Worm (Caenorhabditis elegans) whole organism, L2 larva: ENCODE results near the gene T04B8.5.

Experiments
- F13H6.1 ChIP-seq: sonication (generic microtip); optimal IDR thresholded peaks from 2 replicates; lab custom pipeline; 2016; ENCODE audit warnings: missing genetic modification characterization, missing compliant biosample characterization
- R02D3.7 ChIP-seq: fragments of 150-350 bp; optimal IDR thresholded peaks from 2 replicates; lab custom pipeline; 2014; ENCODE audit warnings: missing biosample characterization, missing genetic modification characterization
- ZK546.5 ChIP-seq: sonication (generic microtip); optimal IDR thresholded peaks from 2 replicates; lab custom pipeline; 2017; ENCODE audit warnings: missing biosample characterization, missing genetic modification characterization
- ama-1 ChIP-seq: fragments of 150-350 bp; optimal IDR thresholded peaks from 2 replicates; lab custom pipeline; 2018; ENCODE audit warnings: inconsistent platforms
- blmp-1 ChIP-seq: sonication (generic microtip); optimal IDR thresholded peaks from 2 replicates; lab custom pipeline; 2017; ENCODE audit warnings: missing genetic modification characterization, mild to moderate bottlenecking, missing compliant biosample characterization, antibody characterized with exemption, moderate library complexity; ENCODE audit not compliant: insufficient read depth
- ceh-16 ChIP-seq: fragments of 150-350 bp; optimal IDR thresholded peaks from 2 replicates; lab custom pipeline; 2014; ENCODE audit warnings: missing biosample characterization, missing genetic modification characterization
- ceh-82 ChIP-seq: fragments of 150-350 bp; optimal IDR thresholded peaks from 2 replicates; lab custom pipeline; 2014; ENCODE audit warnings: missing biosample characterization, missing genetic modification characterization
- crh-2 ChIP-seq: sonication (generic microtip); optimal IDR thresholded peaks from 2 replicates; lab custom pipeline; 2017; ENCODE audit warnings: missing biosample characterization, missing genetic modification characterization
- dmd-4 ChIP-seq: sonication (generic microtip); optimal IDR thresholded peaks from 2 replicates; lab custom pipeline; 2017; ENCODE audit warnings: missing biosample characterization, missing genetic modification characterization
- elt-1 ChIP-seq: fragments of 150-350 bp; optimal IDR thresholded peaks from 2 replicates; lab custom pipeline; 2014; ENCODE audit warnings: missing biosample characterization, missing genetic modification characterization
- elt-3 ChIP-seq: sonication (generic microtip); optimal IDR thresholded peaks from 2 replicates; lab custom pipeline; 2017; ENCODE audit warnings: missing biosample characterization, missing genetic modification characterization
- fos-1 ChIP-seq: fragments of 150-350 bp; optimal IDR thresholded peaks from 2 replicates; lab custom pipeline; 2014; ENCODE audit warnings: missing biosample characterization, missing genetic modification characterization
- lin-13 ChIP-seq: fragments of 150-350 bp; optimal IDR thresholded peaks from 2 replicates; lab custom pipeline; 2014; ENCODE audit warnings: missing biosample characterization, missing genetic modification reagents, missing genetic modification characterization
- lin-39 ChIP-seq: fragments of 150-350 bp; optimal IDR thresholded peaks from 2 replicates; lab custom pipeline; 2014; ENCODE audit warnings: missing biosample characterization, missing genetic modification reagents, missing genetic modification characterization
- mab-5 ChIP-seq: fragments of 150-350 bp; optimal IDR thresholded peaks from 2 replicates; lab custom pipeline; 2014; ENCODE audit warnings: missing biosample characterization, missing genetic modification characterization
- nhr-10 ChIP-seq: sonication (generic microtip); optimal IDR thresholded peaks from 2 replicates; lab custom pipeline; 2017; ENCODE audit warnings: missing biosample characterization, missing genetic modification characterization
- nhr-11 ChIP-seq: fragments of 150-350 bp; optimal IDR thresholded peaks from 2 replicates; lab custom pipeline; 2014; ENCODE audit warnings: missing biosample characterization, missing genetic modification characterization
- nhr-12 ChIP-seq: fragments of 150-350 bp; optimal IDR thresholded peaks from 2 replicates; lab custom pipeline; 2014; ENCODE audit warnings: missing biosample characterization, missing genetic modification characterization
- nhr-129 ChIP-seq: fragments of 150-350 bp; optimal IDR thresholded peaks from 2 replicates; lab custom pipeline; 2014; ENCODE audit warnings: missing biosample characterization, missing genetic modification characterization
- nhr-21 ChIP-seq: fragments of 150-350 bp; optimal IDR thresholded peaks from 2 replicates; lab custom pipeline; 2014; ENCODE audit warnings: missing biosample characterization, missing genetic modification characterization
- nhr-23 ChIP-seq: fragments of 150-350 bp; optimal IDR thresholded peaks from 2 replicates; lab custom pipeline; 2014; ENCODE audit warnings: missing biosample characterization, missing genetic modification reagents, missing genetic modification characterization
- nhr-237 ChIP-seq: fragments of 150-350 bp; optimal IDR thresholded peaks from 2 replicates; lab custom pipeline; 2014; ENCODE audit warnings: missing biosample characterization, missing genetic modification characterization
- nhr-6 ChIP-seq: fragments of 150-350 bp; optimal IDR thresholded peaks from 2 replicates; lab custom pipeline; 2014; ENCODE audit warnings: missing biosample characterization, missing genetic modification characterization
- nhr-77 ChIP-seq: fragments of 150-350 bp; optimal IDR thresholded peaks from 2 replicates; lab custom pipeline; 2014; ENCODE audit warnings: missing biosample characterization, missing genetic modification characterization
- peb-1 ChIP-seq: fragments of 150-350 bp; optimal IDR thresholded peaks from 2 replicates; lab custom pipeline; 2014; ENCODE audit warnings: missing biosample characterization, missing genetic modification characterization
- sma-3 ChIP-seq: sonication (generic microtip); optimal IDR thresholded peaks from 2 replicates; lab custom pipeline; 2016; ENCODE audit warnings: missing genetic modification reagents, missing genetic modification characterization, missing compliant biosample characterization
- sma-9 ChIP-seq, 2 experiments: fragments of 150-350 bp in 1 of 2; sonication (generic microtip) in 1 of 2; optimal IDR thresholded peaks; 2 replicates each; lab custom pipeline; 2014 to 2016; ENCODE audit warnings: missing genetic modification characterization in 2 of 2, mild to moderate bottlenecking in 1 of 2, missing biosample characterization in 1 of 2, missing compliant biosample characterization in 1 of 2, missing genetic modification reagents in 1 of 2, moderate library complexity in 1 of 2
- snpc-4 ChIP-seq: fragments of 150-350 bp; optimal IDR thresholded peaks from 2 replicates; lab custom pipeline; 2014; ENCODE audit warnings: missing biosample characterization, missing genetic modification characterization
- unc-39 ChIP-seq: fragments of 150-350 bp; optimal IDR thresholded peaks from 2 replicates; lab custom pipeline; 2014; ENCODE audit warnings: missing biosample characterization, missing genetic modification characterization
- unc-62 ChIP-seq: fragments of 150-350 bp; optimal IDR thresholded peaks from 2 replicates; lab custom pipeline; 2014; ENCODE audit warnings: missing biosample characterization, missing genetic modification reagents, missing genetic modification characterization
- zag-1 ChIP-seq: fragments of 150-350 bp; optimal IDR thresholded peaks from 2 replicates; lab custom pipeline; 2014; ENCODE audit warnings: missing biosample characterization, missing genetic modification characterization
- ztf-1 ChIP-seq: fragments of 200-800 bp; sonication (Bioruptor generic); conservative IDR thresholded peaks from 2 replicates; pipeline ENCODE4 v1.3.6; 2022; ENCODE audit warnings: missing genetic modification characterization, missing compliant biosample characterization
- ztf-4 ChIP-seq: fragments of 150-350 bp; optimal IDR thresholded peaks from 2 replicates; lab custom pipeline; 2014; ENCODE audit warnings: missing biosample characterization, missing genetic modification characterization

Gene T04B8.5

ce11 chrII:577632-578031 is 46.7 kb downstream of the T04B8.5 start, which contains the start of gene W08F4.7:
W08F4.7 (minus strand) TSS chrII:577732.
- TF ChIP-seq blmp-1 (tag; lab: Kevin White, UChicago): no peak
- TF ChIP-seq elt-1 (tag; lab: Kevin White, UChicago): no peak
- no peak for TF ChIP-seq dmd-4 (tag; lab: Kevin White, UChicago)
- no peak for TF ChIP-seq ama-1 (lab: Kevin White, UChicago)
- TF ChIP-seq nhr-237 (tag; lab: Kevin White, UChicago): no peak
- no peak for TF ChIP-seq sma-9 (GFP tag; optimal IDR thresholded peaks at IDR 0.05; lab: Kevin White, UChicago)
- TF ChIP-seq sma-9 (tag; optimal IDR thresholded peaks at IDR 0.05; lab: Kevin White, UChicago): no peak
- no peak for TF ChIP-seq unc-39 (tag; lab: Kevin White, UChicago)
- TF ChIP-seq F13H6.1 (tag; lab: Kevin White, UChicago): no peak
- no peak for TF ChIP-seq unc-62 (GFP tag; lab: Kevin White, UChicago)
- TF ChIP-seq nhr-77 (tag; lab: Kevin White, UChicago): no peak
- TF ChIP-seq lin-13 (GFP tag; lab: Kevin White, UChicago): no peak
- TF ChIP-seq, all 48 proteins: peak for 0

- TF ChIP-seq crh-2 (no peak), ztf-1 (GFP tag; lab: Robert Waterston, UW) (no peak), ZK546.5 (tag; lab: Kevin White, UChicago) (no peak), mab-5 (no peak), ztf-4 (tag; lab: Kevin White, UChicago) (no peak), lin-13 (GFP tag; lab: Kevin White, UChicago) (no peak), nhr-21 (no peak), F13H6.1 (tag; lab: Kevin White, UChicago) (no peak), nhr-11 (tag; lab: Kevin White, UChicago) (no peak), nhr-10 (tag; lab: Kevin White, UChicago) (no peak), elt-3 (no peak), nhr-77 (tag; lab: Kevin White, UChicago) (no peak)
Measured at ce11 chrII:574064-574463, 50.3 kb downstream of the T04B8.5 start.

- TF ChIP-seq nhr-23 (tag; lab: Kevin White, UChicago): no peak
- TF ChIP-seq nhr-77 (tag; lab: Kevin White, UChicago): no peak
- TF ChIP-seq lin-39 (tag; lab: Kevin White, UChicago): no peak
- TF ChIP-seq peb-1 (tag; lab: Kevin White, UChicago): no peak
- no peak for TF ChIP-seq sma-3 (GFP tag; lab: Kevin White, UChicago)
- no peak for TF ChIP-seq nhr-12 (tag; lab: Kevin White, UChicago)
- TF ChIP-seq nhr-129 (tag; lab: Kevin White, UChicago): no peak
- no peak for TF ChIP-seq elt-1 (tag; lab: Kevin White, UChicago)
- TF ChIP-seq ceh-16 (tag; lab: Kevin White, UChicago): no peak
- no peak for TF ChIP-seq fos-1 (tag; lab: Kevin White, UChicago)
- no peak for TF ChIP-seq lin-13 (GFP tag; lab: Kevin White, UChicago)
- TF ChIP-seq R02D3.7 (tag; lab: Kevin White, UChicago): no peak
- no peak for TF ChIP-seq nhr-6 (tag; lab: Kevin White, UChicago)
- no peak for TF ChIP-seq zag-1 (tag; lab: Kevin White, UChicago)
- TF ChIP-seq ceh-82: no peak
- TF ChIP-seq, all 48 proteins: peak for 0
Measured at ce11 chrII:572010-572409, 52.3 kb downstream of the T04B8.5 start, which contains the start of gene mlt-8. mlt-8 (minus strand) TSS chrII:572110.

ce11 chrII:568776-569175 is 55.6 kb downstream of the T04B8.5 start, which contains the start of gene W08F4.5:
W08F4.5 (minus strand) TSS chrII:568876.
- TF ChIP-seq lin-39 (tag; lab: Kevin White, UChicago): no peak
- TF ChIP-seq dmd-4 (tag; lab: Kevin White, UChicago): no peak
- no peak for TF ChIP-seq zag-1 (tag; lab: Kevin White, UChicago)
- TF ChIP-seq nhr-12 (tag; lab: Kevin White, UChicago): no peak
- no peak for TF ChIP-seq snpc-4 (tag; lab: Kevin White, UChicago)
- no peak for TF ChIP-seq sma-3 (GFP tag; lab: Kevin White, UChicago)
- TF ChIP-seq lin-13 (GFP tag; lab: Kevin White, UChicago): no peak
- TF ChIP-seq ztf-1 (GFP tag; lab: Robert Waterston, UW): no peak
- TF ChIP-seq mab-5: no peak
